Worm (Caenorhabditis elegans) whole organism, late embryonic: ENCODE measurements around the gene M03B6.1.

Source experiments
- C38D4.7 ChIP-seq: fragments of 200-800 bp; sonication (Bioruptor generic); optimal IDR thresholded peaks from 2 replicates; lab custom pipeline; 2018; ENCODE audit warnings: mild to moderate bottlenecking, missing genetic modification characterization, moderate library complexity, missing compliant biosample characterization
- Y22D7AL.16 ChIP-seq: sonication (generic microtip); optimal IDR thresholded peaks from 2 replicates; lab custom pipeline; 2016; ENCODE audit warnings: missing genetic modification characterization, missing compliant biosample characterization
- ahr-1 ChIP-seq: sonication (generic microtip); optimal IDR thresholded peaks from 2 replicates; lab custom pipeline; 2016; ENCODE audit warnings: missing genetic modification characterization, missing compliant biosample characterization
- ceh-18 ChIP-seq: sonication (generic microtip); optimal IDR thresholded peaks from 2 replicates; lab custom pipeline; 2016; ENCODE audit warnings: missing genetic modification characterization, missing compliant biosample characterization
- ceh-19 ChIP-seq: fragments of 200-800 bp; sonication (Bioruptor generic); optimal IDR thresholded peaks from 2 replicates; lab custom pipeline; 2018; ENCODE audit warnings: mild to moderate bottlenecking, missing genetic modification characterization, missing compliant biosample characterization
- ceh-22 ChIP-seq: sonication (generic microtip); optimal IDR thresholded peaks from 2 replicates; lab custom pipeline; 2017; ENCODE audit warnings: missing biosample characterization, missing genetic modification characterization
- ceh-24 ChIP-seq: sonication (generic microtip); optimal IDR thresholded peaks from 2 replicates; lab custom pipeline; 2016; ENCODE audit warnings: mild to moderate bottlenecking, missing genetic modification characterization, missing compliant biosample characterization
- ceh-31 ChIP-seq: sonication (generic microtip); optimal IDR thresholded peaks from 2 replicates; lab custom pipeline; 2016; ENCODE audit warnings: missing genetic modification characterization, missing compliant biosample characterization
- ceh-34 ChIP-seq: sonication (generic microtip); optimal IDR thresholded peaks from 2 replicates; lab custom pipeline; 2016; ENCODE audit warnings: mild to moderate bottlenecking, missing genetic modification characterization, missing compliant biosample characterization
- ceh-6 ChIP-seq: fragments of 200-800 bp; sonication (Bioruptor generic); optimal IDR thresholded peaks from 2 replicates; lab custom pipeline; 2018; ENCODE audit warnings: mild to moderate bottlenecking, missing genetic modification characterization, missing compliant biosample characterization
- che-1 ChIP-seq: sonication (generic microtip); optimal IDR thresholded peaks from 2 replicates; lab custom pipeline; 2016; ENCODE audit warnings: mild to moderate bottlenecking, missing genetic modification characterization, missing compliant biosample characterization
- dve-1 ChIP-seq: sonication (generic microtip); optimal IDR thresholded peaks from 2 replicates; lab custom pipeline; 2017; ENCODE audit warnings: antibody characterized with exemption, mild to moderate bottlenecking, missing genetic modification characterization, missing compliant biosample characterization
- elt-2 ChIP-seq: sonication (generic microtip); optimal IDR thresholded peaks from 2 replicates; lab custom pipeline; 2016; ENCODE audit warnings: missing genetic modification reagents, missing genetic modification characterization, missing compliant biosample characterization
- ets-4 ChIP-seq: sonication (generic microtip); optimal IDR thresholded peaks from 2 replicates; lab custom pipeline; 2016; ENCODE audit warnings: missing genetic modification characterization, missing compliant biosample characterization
- eyg-1 ChIP-seq: sonication (generic microtip); optimal IDR thresholded peaks from 2 replicates; lab custom pipeline; 2016; ENCODE audit warnings: missing genotype, missing genetic modification characterization, missing compliant biosample characterization
- fax-1 ChIP-seq: sonication (generic microtip); optimal IDR thresholded peaks from 2 replicates; lab custom pipeline; 2016; ENCODE audit warnings: missing genotype, missing genetic modification characterization, missing compliant biosample characterization
- fkh-10 ChIP-seq: fragments of 150-350 bp; optimal IDR thresholded peaks from 2 replicates; lab custom pipeline; 2014; ENCODE audit warnings: missing biosample characterization, missing genetic modification reagents, missing genetic modification characterization
- fkh-6 ChIP-seq: sonication (generic microtip); optimal IDR thresholded peaks from 2 replicates; lab custom pipeline; 2016; ENCODE audit warnings: missing genetic modification characterization, missing compliant biosample characterization
- hlh-13 ChIP-seq: fragments of 200-800 bp; sonication (Bioruptor generic); optimal IDR thresholded peaks from 2 replicates; lab custom pipeline; 2018; ENCODE audit warnings: mild to moderate bottlenecking, missing genetic modification characterization, missing compliant biosample characterization
- hlh-15 ChIP-seq: sonication (generic microtip); optimal IDR thresholded peaks from 2 replicates; lab custom pipeline; 2016; ENCODE audit warnings: missing genetic modification characterization, missing compliant biosample characterization
- lim-6 ChIP-seq: sonication (generic microtip); optimal IDR thresholded peaks from 2 replicates; lab custom pipeline; 2016; ENCODE audit warnings: missing genetic modification characterization, missing compliant biosample characterization
- madf-2 ChIP-seq: sonication (generic microtip); optimal IDR thresholded peaks from 2 replicates; lab custom pipeline; 2017; ENCODE audit warnings: missing genetic modification characterization, missing compliant biosample characterization
- nhr-232 ChIP-seq: sonication (generic microtip); optimal IDR thresholded peaks from 2 replicates; lab custom pipeline; 2016; ENCODE audit warnings: missing genetic modification characterization, missing compliant biosample characterization
- pag-3 ChIP-seq: sonication (generic microtip); optimal IDR thresholded peaks from 2 replicates; lab custom pipeline; 2016; ENCODE audit warnings: missing compliant biosample characterization, missing genetic modification characterization, borderline replicate concordance
- pat-9 ChIP-seq: fragments of 200-800 bp; sonication (Bioruptor generic); optimal IDR thresholded peaks from 2 replicates; lab custom pipeline; 2018; ENCODE audit warnings: mild to moderate bottlenecking, missing genetic modification characterization, moderate library complexity, missing compliant biosample characterization
- pax-1 ChIP-seq: fragments of 150-350 bp; optimal IDR thresholded peaks from 2 replicates; lab custom pipeline; 2014; ENCODE audit warnings: missing biosample characterization, missing genetic modification characterization
- pha-2 ChIP-seq: sonication (generic microtip); optimal IDR thresholded peaks from 2 replicates; lab custom pipeline; 2017; ENCODE audit warnings: mild to moderate bottlenecking, missing genetic modification characterization, missing compliant biosample characterization
- ref-2 ChIP-seq: sonication (generic microtip); optimal IDR thresholded peaks from 2 replicates; lab custom pipeline; 2016; ENCODE audit warnings: missing genetic modification characterization, missing compliant biosample characterization
- rnt-1 ChIP-seq: sonication (generic microtip); optimal IDR thresholded peaks from 2 replicates; lab custom pipeline; 2016; ENCODE audit warnings: missing genetic modification characterization, missing compliant biosample characterization
- sox-4 ChIP-seq: sonication (generic microtip); optimal IDR thresholded peaks from 2 replicates; lab custom pipeline; 2017; ENCODE audit warnings: mild to moderate bottlenecking, missing genetic modification characterization, inconsistent platforms, missing compliant biosample characterization
- tbx-2 ChIP-seq: sonication (generic microtip); optimal IDR thresholded peaks from 2 replicates; lab custom pipeline; 2016; ENCODE audit warnings: missing genetic modification characterization, missing compliant biosample characterization
- ttx-3 ChIP-seq: sonication (generic microtip); optimal IDR thresholded peaks from 2 replicates; lab custom pipeline; 2016; ENCODE audit warnings: missing genetic modification reagents, missing genetic modification characterization, missing compliant biosample characterization
- unc-3 ChIP-seq, 2 experiments: fragments of 200-800 bp in 1 of 2; sonication (Bioruptor generic) in 1 of 2; sonication (generic microtip) in 1 of 2; conservative IDR thresholded peaks in 1 of 2; optimal IDR thresholded peaks in 1 of 2; 2 replicates each; pipeline versions ENCODE4 v1.3.6 to Lab custom; 2016 to 2022; ENCODE audit warnings: missing compliant biosample characterization in 2 of 2, missing genetic modification characterization in 2 of 2, missing genetic modification reagents in 1 of 2
- unc-42 ChIP-seq: sonication (generic microtip); optimal IDR thresholded peaks from 2 replicates; lab custom pipeline; 2016; ENCODE audit warnings: missing genotype, missing genetic modification characterization, missing compliant biosample characterization
- unc-55 ChIP-seq: sonication (generic microtip); optimal IDR thresholded peaks from 2 replicates; lab custom pipeline; 2017; ENCODE audit warnings: missing biosample characterization, missing genetic modification reagents, missing genetic modification characterization
- zip-5 ChIP-seq: sonication (generic microtip); optimal IDR thresholded peaks from 2 replicates; lab custom pipeline; 2016; ENCODE audit warnings: missing genetic modification characterization, missing compliant biosample characterization
- ztf-16 ChIP-seq: sonication (generic microtip); optimal IDR thresholded peaks from 2 replicates; lab custom pipeline; 2017; ENCODE audit warnings: missing genetic modification characterization, missing compliant biosample characterization

M03B6.1 gene

ce11 chrX:13873324-13873933 is 32.0 kb downstream of the M03B6.1 start:
- TF ChIP-seq elt-2 (no peak), pag-3 (tag; lab: Kevin White, UChicago) (no peak), unc-55 (GFP tag; lab: Kevin White, UChicago) (peak; percentile 83), ceh-34 (tag; lab: Kevin White, UChicago) (peak; percentile 36), ceh-18 (tag; lab: Kevin White, UChicago) (peak; percentile 66), rnt-1 (peak; percentile 43)

DNA sequence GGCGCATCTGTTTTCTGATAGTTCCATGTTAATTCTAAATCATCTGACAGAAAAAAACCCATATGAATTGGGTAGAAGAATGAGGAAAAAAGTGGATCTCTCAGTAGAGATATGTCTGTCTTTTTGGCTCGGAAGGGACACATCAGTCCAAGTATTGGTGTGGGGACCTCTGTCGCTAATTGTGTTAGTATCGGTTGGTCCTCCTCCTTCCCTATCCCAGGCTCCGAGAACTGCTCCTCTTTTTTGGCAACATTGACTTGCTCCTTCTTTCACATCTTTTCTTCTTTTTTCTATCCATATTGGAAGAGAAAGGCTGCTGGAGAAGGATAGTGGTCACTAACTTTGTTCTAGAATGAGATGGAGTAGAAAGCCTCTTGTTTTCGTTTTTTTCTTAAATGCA is 34.5 kb downstream of the M03B6.1 start:
- TF ChIP-seq unc-42 (tag; lab: Kevin White, UChicago) (peak; percentile 92), madf-2 (tag; lab: Kevin White, UChicago) (no peak), ceh-31 (peak; percentile 5)

DNA sequence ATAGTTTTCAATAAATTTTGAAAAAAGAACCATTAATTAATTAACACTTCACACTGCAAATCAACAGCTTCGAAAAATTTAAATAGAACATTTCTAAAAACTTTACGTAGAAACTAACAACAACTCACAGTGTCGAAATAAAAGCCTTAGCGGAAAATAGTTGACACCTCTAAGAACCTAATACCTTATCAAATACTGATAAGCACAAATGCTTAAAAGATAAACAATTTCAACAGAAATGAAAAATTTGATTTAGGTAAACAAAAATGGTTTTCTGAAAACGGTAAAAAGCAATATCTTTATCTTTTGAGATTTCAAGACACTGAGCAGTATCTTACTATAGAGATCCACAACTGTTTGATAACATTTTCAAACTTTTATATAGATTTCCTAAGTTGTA is 35.5 kb downstream of the M03B6.1 start:
- TF ChIP-seq dve-1 (tag; lab: Kevin White, UChicago) (no peak), fax-1 (no peak), fkh-6 (tag; lab: Kevin White, UChicago) (no peak), zip-5 (tag; lab: Kevin White, UChicago) (no peak), tbx-2 (tag; lab: Kevin White, UChicago) (no peak), Y22D7AL.16 (tag; lab: Kevin White, UChicago) (no peak), sox-4 (tag; lab: Kevin White, UChicago) (no peak), ets-4 (tag; lab: Kevin White, UChicago) (no peak), ceh-19 (GFP tag; lab: Kevin White, UChicago) (no peak), ceh-34 (tag; lab: Kevin White, UChicago) (no peak), ceh-24 (no peak)

- TF ChIP-seq eyg-1 (tag; lab: Kevin White, UChicago) = no peak
- TF ChIP-seq pha-2 (tag; lab: Kevin White, UChicago) = no peak
Measured at ce11 chrX:13878082-13878481, 36.7 kb downstream of the M03B6.1 start.

DNA sequence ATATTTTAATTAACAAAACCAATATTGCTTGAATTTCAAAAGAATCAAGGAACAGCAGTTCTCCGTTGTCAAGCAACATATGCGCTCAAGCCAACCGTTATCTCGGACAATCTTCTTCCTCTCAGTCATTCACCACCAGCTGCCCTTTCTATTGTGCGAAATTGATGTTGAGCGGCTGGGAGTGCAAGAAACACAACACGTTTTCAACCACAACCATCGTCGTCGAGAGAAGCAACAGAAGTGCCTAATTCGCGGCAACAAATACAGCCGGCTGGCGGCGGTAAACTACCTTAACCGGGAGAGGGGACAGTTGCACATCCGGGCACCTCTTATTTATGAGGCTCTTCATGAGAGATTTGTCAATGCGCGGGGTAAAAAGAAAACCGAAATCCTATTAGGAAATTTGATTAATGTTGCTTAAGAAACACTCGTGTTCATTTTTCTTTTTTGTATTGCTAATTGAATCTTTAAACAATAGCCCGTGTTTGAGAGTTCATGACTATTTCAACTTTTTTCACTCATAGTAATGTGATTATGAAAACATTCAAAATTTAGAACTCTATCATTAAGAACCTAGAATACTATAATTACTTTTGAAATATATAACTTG is 40.5 kb downstream of the M03B6.1 start:
- TF ChIP-seq dve-1 (tag; lab: Kevin White, UChicago) = no peak
- TF ChIP-seq pag-3 (tag; lab: Kevin White, UChicago) = no peak
- TF ChIP-seq hlh-15 (tag; lab: Kevin White, UChicago) = no peak
- TF ChIP-seq fkh-10 = no peak
- TF ChIP-seq ttx-3 (tag; lab: Kevin White, UChicago) = no peak
- no peak for TF ChIP-seq rnt-1
- no peak for TF ChIP-seq hlh-13
- TF ChIP-seq unc-3 (GFP tag; conservative IDR thresholded peaks at IDR 0.05; lab: Robert Waterston, UW) = no peak
- TF ChIP-seq unc-3 (tag; optimal IDR thresholded peaks at IDR 0.05; lab: Kevin White, UChicago) = no peak
- peak; percentile 7 for TF ChIP-seq ceh-31
- TF ChIP-seq ceh-6 = no peak
- no peak for TF ChIP-seq nhr-232
- no peak for TF ChIP-seq ahr-1 (tag; lab: Kevin White, UChicago)
- no peak for TF ChIP-seq tbx-2 (tag; lab: Kevin White, UChicago)
- peak; percentile 15 for TF ChIP-seq ref-2 (tag; lab: Kevin White, UChicago)
- no peak for TF ChIP-seq ztf-16
- TF ChIP-seq lim-6 (tag; lab: Kevin White, UChicago) = no peak
- TF ChIP-seq che-1 (tag; lab: Kevin White, UChicago) = no peak
- no peak for TF ChIP-seq ceh-34 (tag; lab: Kevin White, UChicago)
- TF ChIP-seq pax-1 (tag; lab: Kevin White, UChicago) = no peak
- TF ChIP-seq unc-42 (tag; lab: Kevin White, UChicago) = peak; percentile 79
- TF ChIP-seq C38D4.7 (GFP tag; lab: Kevin White, UChicago) = no peak
- no peak for TF ChIP-seq pat-9 (tag; lab: Kevin White, UChicago)
- TF ChIP-seq ceh-22 (tag; lab: Kevin White, UChicago) = no peak
- TF ChIP-seq, all 69 proteins: peak for 3
